Fruit fly (Drosophila melanogaster) whole organism, wandering third instar larva: ENCODE results near the gene Mvd.

ENCODE experiments used
- CG9705 ChIP-seq: fragments of 200-800 bp; sonication (Bioruptor generic); optimal IDR thresholded peaks from 2 replicates; lab custom pipeline; 2018; ENCODE audit warnings: missing biosample characterization, mild to moderate bottlenecking, missing genetic modification characterization
- OdsH ChIP-seq: fragments of 200-800 bp; sonication (Bioruptor generic); optimal IDR thresholded peaks from 2 replicates; lab custom pipeline; 2016; ENCODE audit warnings: missing biosample characterization, mild to moderate bottlenecking, missing genetic modification characterization
- Vsx2 ChIP-seq: fragments of 200-300, 225-300 bp; sonication (Bioruptor generic); optimal IDR thresholded peaks from 2 replicates; lab custom pipeline; 2018; ENCODE audit warnings: missing biosample characterization, missing genetic modification characterization; ENCODE audit not compliant: partially characterized antibody
- brk ChIP-seq: fragments of 200-800 bp; sonication (Bioruptor generic); optimal IDR thresholded peaks from 2 replicates; lab custom pipeline; 2016; ENCODE audit warnings: missing biosample characterization, mild to moderate bottlenecking, missing genetic modification characterization
- h ChIP-seq: fragments of 200-800 bp; sonication (Bioruptor generic); optimal IDR thresholded peaks from 3 replicates; lab custom pipeline; 2016; ENCODE audit warnings: missing biosample characterization, mild to moderate bottlenecking, missing genetic modification characterization
- pan ChIP-seq: fragments of >200 bp; optimal IDR thresholded peaks from 2 replicates; lab custom pipeline; 2017
- psq ChIP-seq: fragments of 200-800 bp; sonication (Bioruptor generic); optimal IDR thresholded peaks from 3 replicates; lab custom pipeline; 2017; ENCODE audit warnings: missing biosample characterization, mild to moderate bottlenecking, missing genetic modification characterization, moderate library complexity
- sage ChIP-seq: fragments of 200-800 bp; sonication (Bioruptor generic); optimal IDR thresholded peaks from 2 replicates; lab custom pipeline; 2016; ENCODE audit warnings: missing biosample characterization, mild to moderate bottlenecking, missing genetic modification characterization
- usp ChIP-seq: fragments of >200 bp; optimal IDR thresholded peaks from 2 replicates; lab custom pipeline; 2017; ENCODE audit warnings: missing biosample characterization, missing genetic modification characterization

dm6 chrX:15759752-15760446 lies 10.9 kb downstream of the Mvd start:
- no peak for TF ChIP-seq Vsx2 (GFP tag; lab: Kevin White, UChicago)
- TF ChIP-seq sage, result no peak
- no peak for TF ChIP-seq h (GFP tag; lab: Kevin White, UChicago)
- no peak for TF ChIP-seq CG9705 (GFP tag; lab: Kevin White, UChicago)
- TF ChIP-seq psq (GFP tag; lab: Kevin White, UChicago), result no peak
- TF ChIP-seq brk (GFP tag; lab: Kevin White, UChicago), result no peak
- no peak for TF ChIP-seq pan (lab: Kevin White, UChicago)
- TF ChIP-seq usp, result no peak
- no peak for TF ChIP-seq OdsH (GFP tag; lab: Kevin White, UChicago)
